Fruit fly (Drosophila melanogaster): ENCODE measurements around the gene CG6761.

The CG6761 gene

dm6 chr3L:9713828-9714536, 10.6 kb upstream of the CG6761 start, which contains the start of gene vsg (continued):
- peak; percentile 78 for TF ChIP-seq twi (tag; optimal IDR thresholded peaks at IDR 0.05)
- peak; percentile 19 for TF ChIP-seq schlank (tag; optimal IDR thresholded peaks at IDR 0.05)
- TF ChIP-seq dati (GFP tag; IDR thresholded peaks at IDR 0.05), result no peak
- TF ChIP-seq CG10209 (GFP tag; optimal IDR thresholded peaks at IDR 0.05), result peak; percentile 82
- peak; percentile 71 for TF ChIP-seq CG13894 (tag; optimal IDR thresholded peaks at IDR 0.05)
- peak in 1 of 3 experiments; percentile 91 for TF ChIP-seq lola (GFP tag; optimal IDR thresholded peaks at IDR 0.05)
- TF ChIP-seq onecut (GFP tag; IDR thresholded peaks at IDR 0.05), result peak; percentile 21; the same call in 1 of the 2 replicates
- TF ChIP-seq CG3281 (GFP tag; optimal IDR thresholded peaks at IDR 0.05), result peak; percentile 77
- no peak for TF ChIP-seq CG14965 (GFP tag; optimal IDR thresholded peaks at IDR 0.05; ENCODE audit: borderline replicate concordance)
- no peak for TF ChIP-seq CG7271 (tag; optimal IDR thresholded peaks at IDR 0.05)
- TF ChIP-seq CG6791 (GFP tag; IDR thresholded peaks at IDR 0.05; ENCODE audit: partially characterized antibody), result peak; percentile 91
- TF ChIP-seq dpn (GFP tag; optimal IDR thresholded peaks at IDR 0.05), result peak; percentile 55 to 75
- TF ChIP-seq Dbx (GFP tag; IDR thresholded peaks at IDR 0.05), result peak; percentile 71; the same call in 2 of the 3 replicates
- peak; percentile 85 for TF ChIP-seq Meics (GFP tag; optimal IDR thresholded peaks at IDR 0.05)
- TF ChIP-seq sc (optimal IDR thresholded peaks at IDR 0.05), result no peak
- peak; percentile 70 for TF ChIP-seq sc (GFP tag; optimal IDR thresholded peaks at IDR 0.05)
- peak; percentile 90 for TF ChIP-seq wek (GFP tag; optimal IDR thresholded peaks at IDR 0.05)
- peak; percentile 68 for TF ChIP-seq mam (GFP tag; optimal IDR thresholded peaks at IDR 0.05)
- no peak for TF ChIP-seq hth (optimal IDR thresholded peaks at IDR 0.05)
- TF ChIP-seq tin (GFP tag; optimal IDR thresholded peaks at IDR 0.05), result peak; percentile 77
- TF ChIP-seq Vsx1 (GFP tag; optimal IDR thresholded peaks at IDR 0.05), result peak; percentile 41
- peak; percentile 78 for TF ChIP-seq PHDP (tag; optimal IDR thresholded peaks at IDR 0.05)
- peak; percentile 5 for TF ChIP-seq CG31388 (GFP tag; optimal IDR thresholded peaks at IDR 0.05)
- peak; percentile 70 for TF ChIP-seq odd (GFP tag; optimal IDR thresholded peaks at IDR 0.05)

DNA sequence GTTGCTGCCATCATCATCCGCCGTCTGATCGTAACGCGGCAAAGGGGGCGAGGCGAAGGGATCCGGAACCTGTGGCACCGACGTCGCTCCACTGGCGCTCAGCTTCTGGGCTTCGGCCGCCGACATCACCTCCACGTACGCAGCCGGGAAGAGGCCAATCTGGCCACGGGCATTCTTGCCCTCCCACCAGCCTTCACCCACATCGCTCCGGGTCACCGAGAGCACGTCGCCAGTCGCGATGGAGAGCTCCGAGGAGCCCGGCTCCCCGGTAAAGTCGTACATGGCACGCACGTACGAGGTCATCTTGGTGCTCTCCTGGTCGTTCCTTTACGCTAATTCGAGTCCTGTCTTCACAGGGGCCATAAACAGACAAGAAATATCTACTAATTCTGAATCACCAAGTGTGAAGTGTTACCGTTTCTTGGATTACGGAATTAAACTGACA, 10.0 kb upstream of the CG6761 start, which contains the start of gene SH3PX1:
Gene SH3PX1, minus strand, starts transcription at position 445 of the 445 bp plus-strand sequence.
- TF ChIP-seq ac (GFP tag; optimal IDR thresholded peaks at IDR 0.05) (no peak), NC2α (GFP tag; optimal IDR thresholded peaks at IDR 0.05) (no peak), Opbp (GFP tag; IDR thresholded peaks at IDR 0.05; ENCODE audit: partially characterized antibody) (0 out of 3 replicates have a peak, but pooled peaks have one; percentile 23), sens (GFP tag) (peak; percentile 63), Dref (GFP tag; IDR thresholded peaks at IDR 0.05) (peak; percentile 39; the same call in 1 of the 2 replicates), CG4617 (GFP tag; optimal IDR thresholded peaks at IDR 0.05; ENCODE audit: borderline replicate concordance) (peak; percentile 48), MESR4 (GFP tag; optimal IDR thresholded peaks at IDR 0.05) (peak; percentile 97), tna (GFP tag; IDR thresholded peaks at IDR 0.05; ENCODE audit: partially characterized antibody) (0 out of 2 replicates have a peak, but pooled peaks have one; percentile 36), CG4360 (GFP tag; IDR thresholded peaks at IDR 0.05) (0 out of 2 replicates have a peak, but pooled peaks have one; percentile 12), CG11456 (GFP tag; IDR thresholded peaks at IDR 0.05) (no peak), CG17359 (tag; optimal IDR thresholded peaks at IDR 0.05) (no peak), Bgb (GFP tag; IDR thresholded peaks at IDR 0.05; ENCODE audit: partially characterized antibody) (peak; percentile 51; the same call in 1 of the 2 replicates), pzg (GFP tag; optimal IDR thresholded peaks at IDR 0.05) (peak; percentile 32), Dad (GFP tag; optimal IDR thresholded peaks at IDR 0.05) (no peak), CG34224 (GFP tag; IDR thresholded peaks at IDR 0.05; ENCODE audit: partially characterized antibody) (no peak), her (GFP tag; optimal IDR thresholded peaks at IDR 0.05) (peak; percentile 11), crol (GFP tag; IDR thresholded peaks at IDR 0.05) (0 out of 2 replicates have a peak, but pooled peaks have one; percentile 47), org-1 (GFP tag; optimal IDR thresholded peaks at IDR 0.05) (no peak), amos (GFP tag; IDR thresholded peaks at IDR 0.05; ENCODE audit: partially characterized antibody) (peak; percentile 13; the same call in 1 of the 2 replicates), CG4854 (GFP tag; optimal IDR thresholded peaks at IDR 0.05) (no peak), hbn (GFP tag; IDR thresholded peaks at IDR 0.05; ENCODE audit: partially characterized antibody) (0 out of 2 replicates have a peak, but pooled peaks have one; percentile 26), Ets97D (GFP tag; optimal IDR thresholded peaks at IDR 0.05) (no peak), HmgD (GFP tag; optimal IDR thresholded peaks at IDR 0.05) (peak; percentile 1), MBD-R2 (GFP tag; IDR thresholded peaks at IDR 0.05) (peak; percentile 41), sisA (GFP tag; IDR thresholded peaks at IDR 0.05) (no peak)
